Worm (Caenorhabditis elegans) whole organism, L3 larva: ENCODE data around the gene F07H5.13.
A peak's percentile ranks its signal among the peaks of the same experiment; 100 is the strongest.

ENCODE experiments used
- R02D3.7 ChIP-seq: fragments of 150-350 bp; optimal IDR thresholded peaks from 2 replicates; lab custom pipeline; 2014; ENCODE audit warnings: missing biosample characterization, missing genetic modification characterization
- ZK546.5 ChIP-seq: sonication (generic microtip); optimal IDR thresholded peaks from 2 replicates; lab custom pipeline; 2017; ENCODE audit warnings: missing biosample characterization, missing genetic modification characterization
- ama-1 ChIP-seq: fragments of 150-350 bp; optimal IDR thresholded peaks from 2 replicates; lab custom pipeline; 2018
- ceh-16 ChIP-seq: sonication (generic microtip); optimal IDR thresholded peaks from 2 replicates; lab custom pipeline; 2017; ENCODE audit warnings: missing biosample characterization, missing genetic modification characterization
- ceh-82 ChIP-seq: fragments of 150-350 bp; optimal IDR thresholded peaks from 2 replicates; lab custom pipeline; 2014; ENCODE audit warnings: missing biosample characterization, missing genetic modification characterization
- ceh-9 ChIP-seq: sonication (generic microtip); optimal IDR thresholded peaks from 2 replicates; lab custom pipeline; 2018; ENCODE audit warnings: missing biosample characterization, missing genetic modification characterization
- daf-12 ChIP-seq: fragments of 150-350 bp; optimal IDR thresholded peaks from 2 replicates; lab custom pipeline; 2014; ENCODE audit warnings: missing biosample characterization, missing genetic modification reagents, missing genetic modification characterization
- egl-27 ChIP-seq: sonication (generic microtip); optimal IDR thresholded peaks from 4 replicates; lab custom pipeline; 2017; ENCODE audit warnings: missing biosample characterization, missing genetic modification reagents, missing genetic modification characterization
- egl-5 ChIP-seq: fragments of 150-350 bp; optimal IDR thresholded peaks from 2 replicates; lab custom pipeline; 2017; ENCODE audit warnings: missing biosample characterization, missing genetic modification reagents, missing genetic modification characterization, inconsistent platforms
- elt-1 ChIP-seq: fragments of 150-350 bp; optimal IDR thresholded peaks from 2 replicates; lab custom pipeline; 2014; ENCODE audit warnings: missing biosample characterization, missing genetic modification characterization
- elt-2 ChIP-seq: sonication (generic microtip); optimal IDR thresholded peaks from 2 replicates; lab custom pipeline; 2016; ENCODE audit warnings: missing genetic modification reagents, mild to moderate bottlenecking, missing genetic modification characterization, missing compliant biosample characterization
- elt-3 ChIP-seq, 3 experiments: fragments of 150-350 bp in 1 of 3; sonication (generic microtip) in 2 of 3; optimal IDR thresholded peaks; 2 replicates in 2 of 3; 4 replicates in 1 of 3; lab custom pipeline; 2014 to 2017; ENCODE audit warnings: missing biosample characterization in 3 of 3, missing genetic modification characterization in 3 of 3
- eor-1 ChIP-seq, 2 experiments: fragments of 150-350 bp; optimal IDR thresholded peaks; 2 replicates each; lab custom pipeline; 2014 to 2018; ENCODE audit warnings: missing biosample characterization in 2 of 2, missing genetic modification characterization in 2 of 2
- hmg-11 ChIP-seq: sonication (generic microtip); optimal IDR thresholded peaks from 2 replicates; lab custom pipeline; 2016; ENCODE audit warnings: missing genetic modification characterization, missing compliant biosample characterization
- jun-1 ChIP-seq: fragments of 150-350 bp; optimal IDR thresholded peaks from 2 replicates; lab custom pipeline; 2014; ENCODE audit warnings: missing biosample characterization, missing genetic modification reagents, missing genetic modification characterization
- lin-15B ChIP-seq: fragments of 150-350 bp; optimal IDR thresholded peaks from 2 replicates; lab custom pipeline; 2014; ENCODE audit warnings: missing biosample characterization, missing genetic modification characterization
- lin-39 ChIP-seq: fragments of 150-350 bp; optimal IDR thresholded peaks from 2 replicates; lab custom pipeline; 2018; ENCODE audit warnings: missing biosample characterization, missing genetic modification reagents, missing genetic modification characterization
- mdl-1 ChIP-seq: fragments of 150-350 bp; optimal IDR thresholded peaks from 2 replicates; lab custom pipeline; 2014; ENCODE audit warnings: missing biosample characterization, missing genetic modification characterization
- mml-1 ChIP-seq: fragments of 150-350 bp; sonication (generic microtip); optimal IDR thresholded peaks from 3 replicates; lab custom pipeline; 2014; ENCODE audit warnings: missing biosample characterization, missing genetic modification characterization
- nhr-12 ChIP-seq: fragments of 150-350 bp; optimal IDR thresholded peaks from 2 replicates; lab custom pipeline; 2014; ENCODE audit warnings: missing biosample characterization, missing genetic modification characterization
- nhr-23 ChIP-seq: fragments of 150-350 bp; optimal IDR thresholded peaks from 2 replicates; lab custom pipeline; 2014; ENCODE audit warnings: missing biosample characterization, missing genetic modification reagents, missing genetic modification characterization
- nhr-25 ChIP-seq: sonication (generic microtip); optimal IDR thresholded peaks from 2 replicates; lab custom pipeline; 2017; ENCODE audit warnings: missing biosample characterization, missing genetic modification characterization
- nhr-28 ChIP-seq: fragments of 150-350 bp; optimal IDR thresholded peaks from 2 replicates; lab custom pipeline; 2014; ENCODE audit warnings: missing biosample characterization, missing genetic modification characterization
- nhr-43 ChIP-seq: sonication (generic microtip); optimal IDR thresholded peaks from 2 replicates; lab custom pipeline; 2016; ENCODE audit warnings: mild to moderate bottlenecking, missing genetic modification characterization, missing compliant biosample characterization; ENCODE audit not compliant: poor library complexity, severe bottlenecking
- nhr-67 ChIP-seq: fragments of 150-350 bp; optimal IDR thresholded peaks from 2 replicates; lab custom pipeline; 2014; ENCODE audit warnings: missing biosample characterization, missing genetic modification characterization
- nhr-77 ChIP-seq: fragments of 150-350 bp; optimal IDR thresholded peaks from 2 replicates; lab custom pipeline; 2014; ENCODE audit warnings: missing biosample characterization, missing genetic modification characterization
- pha-4 ChIP-seq: fragments of 150-350 bp; optimal IDR thresholded peaks from 2 replicates; lab custom pipeline; 2014; ENCODE audit warnings: missing biosample characterization, missing genetic modification reagents, missing genetic modification characterization
- pqm-1 ChIP-seq: fragments of 150-350 bp; optimal IDR thresholded peaks from 2 replicates; lab custom pipeline; 2017; ENCODE audit warnings: missing biosample characterization, missing genetic modification characterization, inconsistent platforms
- sea-2 ChIP-seq: fragments of 150-350 bp; sonication (generic microtip); optimal IDR thresholded peaks from 4 replicates; lab custom pipeline; 2014; ENCODE audit warnings: missing biosample characterization, missing genetic modification reagents, missing genetic modification characterization
- skn-1 ChIP-seq: fragments of 150-350 bp; optimal IDR thresholded peaks from 2 replicates; lab custom pipeline; 2014; ENCODE audit warnings: missing biosample characterization, missing genetic modification characterization
- snpc-4 ChIP-seq: fragments of 150-350 bp; optimal IDR thresholded peaks from 2 replicates; lab custom pipeline; 2014; ENCODE audit warnings: missing biosample characterization, missing genetic modification characterization
- tbx-2 ChIP-seq: sonication (generic microtip); optimal IDR thresholded peaks from 2 replicates; lab custom pipeline; 2016; ENCODE audit warnings: mild to moderate bottlenecking, missing genetic modification characterization, missing compliant biosample characterization
- unc-62 ChIP-seq: fragments of 150-350 bp; sonication (generic microtip); optimal IDR thresholded peaks from 4 replicates; lab custom pipeline; 2014; ENCODE audit warnings: missing biosample characterization, missing genetic modification reagents, missing genetic modification characterization
- zag-1 ChIP-seq: fragments of 150-350 bp; optimal IDR thresholded peaks from 2 replicates; lab custom pipeline; 2014; ENCODE audit warnings: missing biosample characterization, missing genetic modification characterization
- ztf-4 ChIP-seq: fragments of 150-350 bp; optimal IDR thresholded peaks from 2 replicates; lab custom pipeline; 2014; ENCODE audit warnings: missing biosample characterization, missing genetic modification characterization

The F07H5.13 gene

DNA sequence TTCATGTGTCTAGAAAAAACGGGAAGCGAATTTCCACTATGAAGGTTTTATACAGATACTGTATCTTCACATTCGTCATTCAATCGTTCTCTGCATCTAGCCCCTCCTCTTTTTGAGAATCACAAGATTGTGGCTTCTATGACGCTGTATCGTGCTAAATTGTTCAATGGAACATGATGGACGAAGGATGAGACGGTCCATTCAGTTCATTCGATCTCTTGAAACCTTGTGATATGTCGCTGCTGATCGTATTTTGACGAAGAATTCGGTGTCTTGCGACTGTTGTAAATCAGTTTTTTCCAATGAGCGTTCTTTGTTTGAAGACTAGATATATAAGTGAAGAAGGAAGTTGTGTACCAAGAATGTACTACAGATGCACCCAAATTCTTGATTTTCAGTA lies 23.3 kb downstream of the F07H5.13 start (continued):
- TF ChIP-seq nhr-12 (tag; lab: Kevin White, UChicago) (no peak), ama-1 (lab: Kevin White, UChicago) (no peak), tbx-2 (tag; lab: Kevin White, UChicago) (no peak), egl-5 (tag; lab: Kevin White, UChicago) (no peak), jun-1 (tag; lab: Kevin White, UChicago) (peak; percentile 61)

DNA sequence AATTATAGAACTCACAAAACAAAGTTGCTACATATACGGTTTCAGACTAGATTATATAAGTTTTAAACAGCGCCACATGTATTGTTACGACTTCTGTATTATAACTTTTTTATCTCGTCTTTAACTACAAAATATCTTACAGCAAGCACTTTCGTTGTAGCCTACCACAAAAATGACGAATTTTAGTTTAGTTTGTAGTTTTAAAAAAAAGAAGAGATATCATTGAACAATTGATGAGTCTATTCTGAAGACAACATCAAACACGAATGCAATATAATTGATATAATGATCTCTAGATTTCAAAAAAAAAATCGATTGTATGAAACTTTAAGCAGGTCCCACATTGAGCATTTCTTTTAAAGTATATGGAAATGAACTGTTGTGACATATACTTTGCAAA lies 23.9 kb downstream of the F07H5.13 start:
- TF ChIP-seq elt-3 (tag; optimal IDR thresholded peaks at IDR 0.05; lab: Kevin White, UChicago) = peak in 1 of 3 experiments; percentile 20
- TF ChIP-seq nhr-43 (tag; lab: Kevin White, UChicago) = peak; percentile 25
- no peak for TF ChIP-seq ceh-9 (tag; lab: Kevin White, UChicago)

ce11 chrII:8817225-8817624 lies 26.9 kb downstream of the F07H5.13 start:
- TF ChIP-seq mdl-1 (tag; lab: Kevin White, UChicago) = no peak
- no peak for TF ChIP-seq R02D3.7 (tag; lab: Kevin White, UChicago)
- no peak for TF ChIP-seq daf-12 (tag; lab: Kevin White, UChicago)
- no peak for TF ChIP-seq nhr-77 (tag; lab: Kevin White, UChicago)
- no peak for TF ChIP-seq mml-1
- TF ChIP-seq nhr-25 = peak; percentile 49
- no peak for TF ChIP-seq ZK546.5 (tag; lab: Kevin White, UChicago)
- TF ChIP-seq eor-1 (tag; optimal IDR thresholded peaks at IDR 0.05; lab: Kevin White, UChicago) = no peak
- no peak for TF ChIP-seq sea-2 (GFP tag; lab: Kevin White, UChicago)
- peak; percentile 43 for TF ChIP-seq nhr-23 (tag; lab: Kevin White, UChicago)
- TF ChIP-seq unc-62 (GFP tag; lab: Kevin White, UChicago) = no peak
- TF ChIP-seq hmg-11 = no peak
- no peak for TF ChIP-seq skn-1 (tag; lab: Kevin White, UChicago)
- peak; percentile 33 for TF ChIP-seq nhr-43 (tag; lab: Kevin White, UChicago)
- no peak for TF ChIP-seq pqm-1
- TF ChIP-seq pha-4 (tag; lab: Kevin White, UChicago) = no peak
- TF ChIP-seq nhr-28 (tag; lab: Kevin White, UChicago) = no peak
- no peak for TF ChIP-seq ztf-4
- TF ChIP-seq zag-1 = no peak

DNA sequence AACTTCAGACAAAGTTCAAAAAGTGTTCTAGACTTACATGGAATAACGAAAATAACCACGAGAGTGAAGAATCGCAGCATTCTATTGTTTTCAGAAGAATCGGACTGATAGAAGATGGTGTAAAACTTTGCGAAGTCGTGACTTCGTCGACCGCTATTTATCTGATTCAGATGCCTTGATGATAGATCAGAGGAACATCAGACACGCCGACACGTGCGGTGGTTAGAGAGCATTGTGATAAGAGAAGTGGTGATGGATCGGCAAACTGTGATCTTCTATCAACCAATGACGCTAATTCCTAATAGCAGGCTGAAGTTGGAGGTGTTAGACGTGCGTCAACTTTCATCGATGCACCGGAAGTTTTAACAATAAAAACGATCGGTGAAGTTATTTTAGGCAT lies 27.9 kb downstream of the F07H5.13 start:
- TF ChIP-seq nhr-25 = peak; percentile 87
- no peak for TF ChIP-seq ceh-82 (tag; lab: Kevin White, UChicago)
- no peak for TF ChIP-seq lin-15B (tag; lab: Kevin White, UChicago)
- no peak for TF ChIP-seq elt-1 (tag; lab: Kevin White, UChicago)
- TF ChIP-seq tbx-2 (tag; lab: Kevin White, UChicago) = peak; percentile 8
- peak; percentile 98 for TF ChIP-seq nhr-43 (tag; lab: Kevin White, UChicago)
- TF ChIP-seq elt-2 = no peak
- no peak for TF ChIP-seq snpc-4 (tag; lab: Kevin White, UChicago)
- peak in 2 of 3 experiments; percentile 39 to 62 for TF ChIP-seq elt-3 (tag; optimal IDR thresholded peaks at IDR 0.05; lab: Kevin White, UChicago)
- TF ChIP-seq nhr-23 (tag; lab: Kevin White, UChicago) = peak; percentile 70
- no peak for TF ChIP-seq nhr-67 (tag; lab: Kevin White, UChicago)
- no peak for TF ChIP-seq lin-39 (tag; lab: Kevin White, UChicago)
- TF ChIP-seq eor-1 (tag; optimal IDR thresholded peaks at IDR 0.05; lab: Kevin White, UChicago) = no peak
- peak; percentile 27 for TF ChIP-seq mdl-1 (tag; lab: Kevin White, UChicago)
- TF ChIP-seq egl-27 (tag; lab: Kevin White, UChicago) = peak; percentile 35
- no peak for TF ChIP-seq jun-1 (tag; lab: Kevin White, UChicago)
- no peak for TF ChIP-seq mml-1
- TF ChIP-seq ceh-16 = no peak
- peak; percentile 68 for TF ChIP-seq ama-1 (lab: Kevin White, UChicago)
- TF ChIP-seq nhr-28 (tag; lab: Kevin White, UChicago) = no peak
- TF ChIP-seq, all 47 proteins: peak for 8
